Worm (Caenorhabditis elegans) whole organism, L4 larva: ENCODE results near the gene K08D10.11.

ENCODE experiments used
- F26F4.8 ChIP-seq: fragments of 200-800 bp; sonication (Bioruptor generic); conservative IDR thresholded peaks from 2 replicates; pipeline ENCODE4 v1.3.6; 2022; ENCODE audit warnings: missing genetic modification characterization, missing compliant biosample characterization
- F44E2.7 ChIP-seq: fragments of 200-800 bp; sonication (Bioruptor generic); IDR thresholded peaks from 2 replicates; pipeline ENCODE4 v2.1.2; 2022; ENCODE audit warnings: missing genetic modification characterization, missing compliant biosample characterization
- F49E8.2 ChIP-seq: sonication (generic microtip); optimal IDR thresholded peaks from 2 replicates; lab custom pipeline; 2016; ENCODE audit warnings: missing compliant biosample characterization, mild to moderate bottlenecking, missing genetic modification characterization, borderline replicate concordance
- T20F7.1 ChIP-seq: fragments of 200-800 bp; sonication (Bioruptor generic); optimal IDR thresholded peaks from 2 replicates; lab custom pipeline; 2018; ENCODE audit warnings: mild to moderate bottlenecking, missing genetic modification characterization, missing compliant biosample characterization
- T26A8.4 ChIP-seq: fragments of 200-800 bp; sonication (Bioruptor generic); IDR thresholded peaks from 2 replicates; pipeline ENCODE4 v1.3.6; 2022; ENCODE audit warnings: missing genetic modification characterization, missing compliant biosample characterization
- Y105C5A.15 ChIP-seq: fragments of 200-800 bp; sonication (Bioruptor generic); IDR thresholded peaks from 2 replicates; pipeline ENCODE4 v1.3.6; 2022; ENCODE audit warnings: missing genetic modification characterization, missing compliant biosample characterization
- Y48G9A.11 ChIP-seq: fragments of 200-800 bp; sonication (Bioruptor generic); IDR thresholded peaks from 2 replicates; pipeline ENCODE4 v1.3.6; 2022; ENCODE audit warnings: missing genetic modification reagents, missing genetic modification characterization, missing compliant biosample characterization
- Y5F2A.4 ChIP-seq: fragments of 200-800 bp; sonication (Bioruptor generic); optimal IDR thresholded peaks from 2 replicates; lab custom pipeline; 2018; ENCODE audit warnings: mild to moderate bottlenecking, missing genetic modification characterization, missing compliant biosample characterization
- Y75B8A.6 ChIP-seq: fragments of 200-800 bp; sonication (Bioruptor generic); IDR thresholded peaks from 2 replicates; pipeline ENCODE4 v1.3.6; 2022; ENCODE audit warnings: missing genetic modification reagents, missing genetic modification characterization, missing compliant biosample characterization
- ZK546.5 ChIP-seq, 2 experiments: sonication (generic microtip); optimal IDR thresholded peaks; 2 replicates each; lab custom pipeline; 2017; ENCODE audit warnings: missing biosample characterization in 2 of 2, missing genetic modification characterization in 2 of 2
- aly-2 ChIP-seq: sonication (generic microtip); optimal IDR thresholded peaks from 2 replicates; lab custom pipeline; 2018; ENCODE audit warnings: missing biosample characterization, missing genetic modification characterization
- ama-1 ChIP-seq: fragments of 150-350 bp; optimal IDR thresholded peaks from 2 replicates; lab custom pipeline; 2014; ENCODE audit warnings: inconsistent platforms, mixed read lengths
- arid-1 ChIP-seq: fragments of 200-800 bp; sonication (Bioruptor generic); conservative IDR thresholded peaks from 2 replicates; pipeline ENCODE4 v1.3.6; 2022; ENCODE audit warnings: missing genetic modification reagents, missing genetic modification characterization, missing compliant biosample characterization
- attf-4 ChIP-seq: sonication (generic microtip); optimal IDR thresholded peaks from 3 replicates; lab custom pipeline; 2017; ENCODE audit warnings: missing biosample characterization, missing genetic modification characterization
- ceh-20 ChIP-seq: fragments of 200-800 bp; sonication (Bioruptor generic); IDR thresholded peaks from 2 replicates; pipeline ENCODE4 v1.3.6; 2022; ENCODE audit warnings: missing genetic modification reagents, missing genetic modification characterization, missing compliant biosample characterization
- ceh-28 ChIP-seq: fragments of 150-350 bp; optimal IDR thresholded peaks from 2 replicates; lab custom pipeline; 2014; ENCODE audit warnings: missing biosample characterization, missing genetic modification reagents, missing genetic modification characterization
- ceh-44 ChIP-seq: fragments of 200-800 bp; sonication (Bioruptor generic); IDR thresholded peaks from 2 replicates; pipeline ENCODE4 v1.3.6; 2022; ENCODE audit warnings: missing genetic modification reagents, missing genetic modification characterization, missing compliant biosample characterization
- ces-1 ChIP-seq: fragments of 150-350 bp; sonication (generic microtip); optimal IDR thresholded peaks from 4 replicates; lab custom pipeline; 2014; ENCODE audit warnings: missing biosample characterization, missing genetic modification reagents, missing genetic modification characterization
- daf-19 ChIP-seq: fragments of 200-800 bp; sonication (Bioruptor generic); conservative IDR thresholded peaks from 2 replicates; pipeline ENCODE4 v1.3.6; 2022; ENCODE audit warnings: missing genetic modification characterization, missing compliant biosample characterization
- daf-8 ChIP-seq: fragments of 200-800 bp; sonication (Bioruptor generic); IDR thresholded peaks from 2 replicates; pipeline ENCODE4 v1.3.6; 2022; ENCODE audit warnings: missing genetic modification characterization, missing compliant biosample characterization
- dmd-6 ChIP-seq: fragments of 200-800 bp; sonication (Bioruptor generic); IDR thresholded peaks from 2 replicates; pipeline ENCODE4 v1.3.6; 2022; ENCODE audit warnings: missing genetic modification reagents, missing genetic modification characterization, missing compliant biosample characterization
- dmd-8 ChIP-seq: fragments of 200-800 bp; sonication (Bioruptor generic); IDR thresholded peaks from 2 replicates; pipeline ENCODE4 v1.3.6; 2022; ENCODE audit warnings: missing genetic modification characterization, missing compliant biosample characterization
- duxl-1 ChIP-seq: sonication (generic microtip); optimal IDR thresholded peaks from 2 replicates; lab custom pipeline; 2016; ENCODE audit warnings: mild to moderate bottlenecking, missing genetic modification characterization, moderate library complexity, missing compliant biosample characterization; ENCODE audit not compliant: poor library complexity
- egl-27 ChIP-seq: sonication (generic microtip); optimal IDR thresholded peaks from 3 replicates; lab custom pipeline; 2017; ENCODE audit warnings: missing biosample characterization, missing genetic modification reagents, missing genetic modification characterization
- hif-1 ChIP-seq, 2 experiments: sonication (generic microtip); optimal IDR thresholded peaks; 2 replicates each; lab custom pipeline; 2016 to 2017; ENCODE audit warnings: missing compliant biosample characterization in 2 of 2, missing genetic modification characterization in 2 of 2, missing genetic modification reagents in 2 of 2, missing genotype in 2 of 2, mild to moderate bottlenecking in 1 of 2
- hlh-11 ChIP-seq: fragments of 200-800 bp; sonication (Bioruptor generic); optimal IDR thresholded peaks from 2 replicates; lab custom pipeline; 2018; ENCODE audit warnings: mild to moderate bottlenecking, missing genetic modification characterization, missing compliant biosample characterization
- jun-1 ChIP-seq: fragments of 150-350 bp; optimal IDR thresholded peaks from 2 replicates; lab custom pipeline; 2014; ENCODE audit warnings: missing biosample characterization, missing genetic modification reagents, missing genetic modification characterization
- lim-7 ChIP-seq: fragments of 200-800 bp; sonication (Bioruptor generic); IDR thresholded peaks from 2 replicates; pipeline ENCODE4 v1.3.6; 2022; ENCODE audit warnings: missing genetic modification characterization, missing compliant biosample characterization
- lin-1 ChIP-seq: fragments of 200-800 bp; sonication (Bioruptor generic); IDR thresholded peaks from 2 replicates; pipeline ENCODE4 v1.3.6; 2022; ENCODE audit warnings: missing genetic modification reagents, missing genetic modification characterization, missing compliant biosample characterization
- madf-9 ChIP-seq: fragments of 200-800 bp; sonication (Bioruptor generic); conservative IDR thresholded peaks from 2 replicates; pipeline ENCODE4 v1.3.6; 2022; ENCODE audit warnings: missing genetic modification reagents, missing genetic modification characterization, missing compliant biosample characterization
- mep-1 ChIP-seq: fragments of 150-350 bp; sonication (generic microtip); optimal IDR thresholded peaks from 3 replicates; lab custom pipeline; 2014; ENCODE audit warnings: missing biosample characterization, missing genetic modification characterization
- mes-2 ChIP-seq: sonication (generic microtip); optimal IDR thresholded peaks from 2 replicates; lab custom pipeline; 2016; ENCODE audit warnings: missing genotype, mild to moderate bottlenecking, missing genetic modification characterization, missing compliant biosample characterization; ENCODE audit not compliant: poor library complexity, severe bottlenecking
- mxl-3 ChIP-seq: fragments of 200-800 bp; sonication (Bioruptor generic); optimal IDR thresholded peaks from 2 replicates; lab custom pipeline; 2018; ENCODE audit warnings: mild to moderate bottlenecking, missing genetic modification characterization, missing compliant biosample characterization
- nhr-10 ChIP-seq: fragments of 150-350 bp; optimal IDR thresholded peaks from 2 replicates; lab custom pipeline; 2014; ENCODE audit warnings: missing biosample characterization, missing genetic modification characterization
- nhr-102 ChIP-seq: sonication (generic microtip); optimal IDR thresholded peaks from 2 replicates; lab custom pipeline; 2016; ENCODE audit warnings: mild to moderate bottlenecking, missing genetic modification characterization, moderate library complexity, missing compliant biosample characterization
- nhr-111 ChIP-seq: fragments of 200-800 bp; sonication (Bioruptor generic); optimal IDR thresholded peaks from 2 replicates; lab custom pipeline; 2018; ENCODE audit warnings: mild to moderate bottlenecking, missing genetic modification characterization, missing compliant biosample characterization
- nhr-28 ChIP-seq: fragments of 150-350 bp; optimal IDR thresholded peaks from 2 replicates; lab custom pipeline; 2014; ENCODE audit warnings: missing biosample characterization, missing genetic modification characterization
- nhr-41 ChIP-seq: fragments of 200-800 bp; sonication (Bioruptor generic); IDR thresholded peaks from 2 replicates; pipeline ENCODE4 v1.3.6; 2022; ENCODE audit warnings: missing genetic modification reagents, missing genetic modification characterization, missing compliant biosample characterization
- nhr-48 ChIP-seq: sonication (generic microtip); optimal IDR thresholded peaks from 2 replicates; lab custom pipeline; 2016; ENCODE audit warnings: mild to moderate bottlenecking, missing genetic modification characterization, missing compliant biosample characterization
- nhr-6 ChIP-seq: fragments of 150-350 bp; optimal IDR thresholded peaks from 2 replicates; lab custom pipeline; 2014; ENCODE audit warnings: missing biosample characterization, missing genetic modification characterization
- nhr-77 ChIP-seq: fragments of 150-350 bp; optimal IDR thresholded peaks from 2 replicates; lab custom pipeline; 2014; ENCODE audit warnings: missing biosample characterization, missing genetic modification characterization
- pha-4 ChIP-seq, 2 experiments: fragments of 150-350 bp in 1 of 2; fragments of 200-800 bp in 1 of 2; sonication (Bioruptor generic) in 1 of 2; IDR thresholded peaks in 1 of 2; optimal IDR thresholded peaks in 1 of 2; 2 replicates each; pipeline versions ENCODE4 v1.3.6 to Lab custom; 2014 to 2022; ENCODE audit warnings: missing genetic modification characterization in 2 of 2, missing genetic modification reagents in 2 of 2, missing biosample characterization in 1 of 2, missing compliant biosample characterization in 1 of 2
- rbr-2 ChIP-seq: sonication (generic microtip); optimal IDR thresholded peaks from 2 replicates; lab custom pipeline; 2016; ENCODE audit warnings: missing genotype, missing genetic modification characterization, missing compliant biosample characterization
- saeg-2 ChIP-seq: fragments of 200-800 bp; sonication (Bioruptor generic); IDR thresholded peaks from 2 replicates; pipeline ENCODE4 v1.3.6; 2022; ENCODE audit warnings: missing genetic modification reagents, missing genetic modification characterization, missing compliant biosample characterization
- sdz-12 ChIP-seq: fragments of 200-800 bp; sonication (Bioruptor generic); optimal IDR thresholded peaks from 2 replicates; lab custom pipeline; 2018; ENCODE audit warnings: mild to moderate bottlenecking, missing genetic modification characterization, missing compliant biosample characterization
- snpc-1.2 ChIP-seq: fragments of 200-800 bp; sonication (Bioruptor generic); IDR thresholded peaks from 2 replicates; pipeline ENCODE4 v1.3.6; 2022; ENCODE audit warnings: missing genetic modification reagents, missing genetic modification characterization, missing compliant biosample characterization
- snpc-4 ChIP-seq: fragments of 150-350 bp; optimal IDR thresholded peaks from 2 replicates; lab custom pipeline; 2014; ENCODE audit warnings: missing biosample characterization, missing genetic modification characterization
- tag-97 ChIP-seq: fragments of 200-800 bp; sonication (Bioruptor generic); IDR thresholded peaks from 2 replicates; pipeline ENCODE4 v1.3.6; 2022; ENCODE audit warnings: missing genetic modification characterization, missing compliant biosample characterization
- tra-1 ChIP-seq: fragments of 200-800 bp; sonication (Bioruptor generic); IDR thresholded peaks from 2 replicates; pipeline ENCODE4 v1.3.6; 2022; ENCODE audit warnings: missing genetic modification reagents, missing genetic modification characterization, missing compliant biosample characterization
- unc-39 ChIP-seq: sonication (generic microtip); optimal IDR thresholded peaks from 2 replicates; lab custom pipeline; 2017; ENCODE audit warnings: missing biosample characterization, missing genetic modification characterization
- unc-62 ChIP-seq, 3 experiments: fragments of 150-350 bp in 1 of 3; sonication (generic microtip); optimal IDR thresholded peaks in 2 of 3; peaks in 1 of 3; 1 replicate in 1 of 3; 2 replicates in 2 of 3; lab custom pipeline; 2014 to 2017; ENCODE audit warnings: missing biosample characterization in 3 of 3, missing genetic modification characterization in 3 of 3, missing genetic modification reagents in 3 of 3, missing genotype in 1 of 3
- vab-7 ChIP-seq: fragments of 200-800 bp; sonication (Bioruptor generic); IDR thresholded peaks from 2 replicates; pipeline ENCODE4 v1.3.6; 2022; ENCODE audit warnings: missing genetic modification reagents, missing genetic modification characterization, missing compliant biosample characterization

The K08D10.11 gene

ce11 chrIV:4212733-4213132 lies 26.7 kb upstream of the K08D10.11 start (continued):
- TF ChIP-seq hif-1 (tag; optimal IDR thresholded peaks at IDR 0.05; lab: Kevin White, UChicago) (peak in 1 of 2 experiments; percentile 24), daf-8 (GFP tag; lab: Robert Waterston, UW) (no peak), hlh-11 (tag; lab: Kevin White, UChicago) (peak; percentile 51), F49E8.2 (no peak), lin-1 (no peak), dmd-6 (GFP tag; lab: Robert Waterston, UW) (peak; percentile 70), nhr-28 (tag; lab: Kevin White, UChicago) (peak; percentile 100), unc-39 (tag; lab: Kevin White, UChicago) (no peak), Y75B8A.6 (GFP tag; lab: Robert Waterston, UW) (no peak), ces-1 (GFP tag; lab: Kevin White, UChicago) (no peak), duxl-1 (tag; lab: Kevin White, UChicago) (no peak), tra-1 (no peak), vab-7 (GFP tag; lab: Robert Waterston, UW) (no peak), ceh-28 (tag; lab: Kevin White, UChicago) (no peak), ceh-20 (GFP tag; lab: Robert Waterston, UW) (no peak), sdz-12 (GFP tag; lab: Kevin White, UChicago) (no peak), pha-4 (GFP tag; IDR thresholded peaks at IDR 0.05; lab: Robert Waterston, UW) (no peak), pha-4 (tag; optimal IDR thresholded peaks at IDR 0.05; lab: Kevin White, UChicago) (no peak), nhr-77 (tag; lab: Kevin White, UChicago) (peak; percentile 40), rbr-2 (tag; lab: Kevin White, UChicago) (no peak), daf-19 (GFP tag; lab: Robert Waterston, UW) (no peak), ZK546.5 (tag; optimal IDR thresholded peaks at IDR 0.05; lab: Kevin White, UChicago) (no peak), tag-97 (no peak), snpc-1.2 (GFP tag; lab: Robert Waterston, UW) (no peak), F44E2.7 (GFP tag; lab: Robert Waterston, UW) (no peak), madf-9 (GFP tag; lab: Robert Waterston, UW) (no peak), mxl-3 (peak; percentile 45), ceh-44 (GFP tag; lab: Robert Waterston, UW) (no peak), egl-27 (no peak), arid-1 (GFP tag; lab: Robert Waterston, UW) (no peak), attf-4 (tag; lab: Kevin White, UChicago) (no peak), nhr-48 (tag; lab: Kevin White, UChicago) (peak; percentile 78), lim-7 (no peak), saeg-2 (GFP tag; lab: Robert Waterston, UW) (no peak), nhr-102 (tag; lab: Kevin White, UChicago) (peak; percentile 25), T20F7.1 (GFP tag; lab: Kevin White, UChicago) (no peak), nhr-111 (GFP tag; lab: Kevin White, UChicago) (no peak), ama-1 (lab: Kevin White, UChicago) (no peak)

- TF ChIP-seq jun-1: no peak
- TF ChIP-seq nhr-41 (GFP tag; lab: Robert Waterston, UW): no peak
- no peak for TF ChIP-seq snpc-4 (tag; lab: Kevin White, UChicago)
- no peak for TF ChIP-seq Y105C5A.15 (GFP tag; lab: Robert Waterston, UW)
- no peak for TF ChIP-seq daf-8 (GFP tag; lab: Robert Waterston, UW)
- no peak for TF ChIP-seq T26A8.4 (GFP tag; lab: Robert Waterston, UW)
- TF ChIP-seq aly-2: no peak
- no peak for TF ChIP-seq F26F4.8 (GFP tag; lab: Robert Waterston, UW)
- TF ChIP-seq mep-1 (tag; lab: Kevin White, UChicago): no peak
- no peak for TF ChIP-seq Y5F2A.4 (GFP tag; lab: Kevin White, UChicago)
- no peak for TF ChIP-seq dmd-8 (GFP tag; lab: Robert Waterston, UW)
- peak; percentile 12 for TF ChIP-seq mes-2 (tag; lab: Kevin White, UChicago)
- no peak for TF ChIP-seq lin-1
- TF ChIP-seq nhr-10 (tag; lab: Kevin White, UChicago): no peak
- no peak for TF ChIP-seq Y48G9A.11 (GFP tag; lab: Robert Waterston, UW)
- peak in 1 of 2 experiments; percentile 78 for TF ChIP-seq unc-62 (GFP tag; optimal IDR thresholded peaks at IDR 0.05 in 1 of 2; lab: Kevin White, UChicago)
- TF ChIP-seq unc-62 (tag; optimal IDR thresholded peaks at IDR 0.05; lab: Kevin White, UChicago): no peak
- TF ChIP-seq egl-27: no peak
- TF ChIP-seq nhr-6 (tag; lab: Kevin White, UChicago): no peak
These were observed 24.9 kb upstream of the K08D10.11 start for ce11 chrIV:4210868-4211267.
